Worm (Caenorhabditis elegans) whole organism, L3 larva: ENCODE results near the gene best-2.
A peak's percentile ranks its signal among the peaks of the same experiment; 100 is the strongest.

ENCODE experiments used
- ama-1 ChIP-seq: fragments of 150-350 bp; optimal IDR thresholded peaks from 2 replicates; lab custom pipeline; 2018
- ceh-28 ChIP-seq: fragments of 150-350 bp; optimal IDR thresholded peaks from 2 replicates; lab custom pipeline; 2014; ENCODE audit warnings: missing biosample characterization, missing genetic modification reagents, missing genetic modification characterization
- daf-12 ChIP-seq: fragments of 150-350 bp; optimal IDR thresholded peaks from 2 replicates; lab custom pipeline; 2014; ENCODE audit warnings: missing biosample characterization, missing genetic modification reagents, missing genetic modification characterization
- elt-3 ChIP-seq, 3 experiments: fragments of 150-350 bp in 1 of 3; sonication (generic microtip) in 2 of 3; optimal IDR thresholded peaks; 2 replicates in 2 of 3; 4 replicates in 1 of 3; lab custom pipeline; 2014 to 2017; ENCODE audit warnings: missing biosample characterization in 3 of 3, missing genetic modification characterization in 3 of 3
- jun-1 ChIP-seq: fragments of 150-350 bp; optimal IDR thresholded peaks from 2 replicates; lab custom pipeline; 2014; ENCODE audit warnings: missing biosample characterization, missing genetic modification reagents, missing genetic modification characterization
- lin-39 ChIP-seq: fragments of 150-350 bp; optimal IDR thresholded peaks from 2 replicates; lab custom pipeline; 2018; ENCODE audit warnings: missing biosample characterization, missing genetic modification reagents, missing genetic modification characterization
- nhr-11 ChIP-seq: fragments of 150-350 bp; optimal IDR thresholded peaks from 2 replicates; lab custom pipeline; 2014; ENCODE audit warnings: missing biosample characterization, missing genetic modification characterization
- nhr-12 ChIP-seq: fragments of 150-350 bp; optimal IDR thresholded peaks from 2 replicates; lab custom pipeline; 2014; ENCODE audit warnings: missing biosample characterization, missing genetic modification characterization
- nhr-23 ChIP-seq: fragments of 150-350 bp; optimal IDR thresholded peaks from 2 replicates; lab custom pipeline; 2014; ENCODE audit warnings: missing biosample characterization, missing genetic modification reagents, missing genetic modification characterization
- nhr-28 ChIP-seq: fragments of 150-350 bp; optimal IDR thresholded peaks from 2 replicates; lab custom pipeline; 2014; ENCODE audit warnings: missing biosample characterization, missing genetic modification characterization
- nhr-76 ChIP-seq: fragments of 150-350 bp; sonication (generic microtip); optimal IDR thresholded peaks from 5 replicates; lab custom pipeline; 2014; ENCODE audit warnings: missing biosample characterization, missing genetic modification characterization
- nhr-77 ChIP-seq: fragments of 150-350 bp; optimal IDR thresholded peaks from 2 replicates; lab custom pipeline; 2014; ENCODE audit warnings: missing biosample characterization, missing genetic modification characterization
- sea-2 ChIP-seq: fragments of 150-350 bp; sonication (generic microtip); optimal IDR thresholded peaks from 4 replicates; lab custom pipeline; 2014; ENCODE audit warnings: missing biosample characterization, missing genetic modification reagents, missing genetic modification characterization
- zag-1 ChIP-seq: fragments of 150-350 bp; optimal IDR thresholded peaks from 2 replicates; lab custom pipeline; 2014; ENCODE audit warnings: missing biosample characterization, missing genetic modification characterization

DNA sequence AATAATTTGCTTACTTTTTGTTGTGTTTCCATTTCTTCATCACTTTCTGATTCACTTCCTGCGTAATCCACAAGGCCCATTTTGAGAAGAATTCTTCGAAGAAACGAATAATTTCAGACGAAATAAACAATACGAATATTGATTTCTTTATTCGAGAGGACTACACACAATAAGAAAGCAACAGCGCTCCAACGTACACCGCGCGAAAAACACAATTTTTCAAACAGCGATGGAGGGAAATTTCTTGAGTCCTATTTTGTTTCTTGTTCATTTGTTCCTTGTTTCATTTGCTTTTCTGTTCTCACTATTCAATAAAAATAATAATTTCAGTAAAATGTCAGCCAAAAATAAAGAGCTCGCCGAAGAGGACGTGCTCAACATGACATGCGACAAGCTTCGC is 19.2 kb downstream of the best-2 start, which contains the start of the genes prcc-1 and C39E9.12:
- TF ChIP-seq nhr-23 (tag; lab: Kevin White, UChicago) (peak; percentile 63), ama-1 (lab: Kevin White, UChicago) (no peak), nhr-77 (tag; lab: Kevin White, UChicago) (no peak), ceh-28 (peak; percentile 81), elt-3 (tag; optimal IDR thresholded peaks at IDR 0.05; lab: Kevin White, UChicago) (no peak), nhr-76 (no peak), nhr-28 (tag; lab: Kevin White, UChicago) (no peak), sea-2 (no peak), nhr-12 (tag; lab: Kevin White, UChicago) (no peak), lin-39 (tag; lab: Kevin White, UChicago) (peak; percentile 45), daf-12 (tag; lab: Kevin White, UChicago) (no peak), zag-1 (tag; lab: Kevin White, UChicago) (no peak), nhr-11 (tag; lab: Kevin White, UChicago) (no peak), jun-1 (tag; lab: Kevin White, UChicago) (no peak)
